Worm (Caenorhabditis elegans) whole organism, L4 larva: ENCODE results near the gene nono-1.

ENCODE experiments used
- D1046.2 ChIP-seq: fragments of 200-800 bp; sonication (Bioruptor generic); IDR thresholded peaks from 2 replicates; pipeline ENCODE4 v1.3.6; 2022; ENCODE audit warnings: missing genetic modification characterization, missing compliant biosample characterization
- Y105C5A.15 ChIP-seq: fragments of 200-800 bp; sonication (Bioruptor generic); IDR thresholded peaks from 2 replicates; pipeline ENCODE4 v1.3.6; 2022; ENCODE audit warnings: missing genetic modification characterization, missing compliant biosample characterization
- Y48G9A.11 ChIP-seq: fragments of 200-800 bp; sonication (Bioruptor generic); IDR thresholded peaks from 2 replicates; pipeline ENCODE4 v1.3.6; 2022; ENCODE audit warnings: missing genetic modification reagents, missing genetic modification characterization, missing compliant biosample characterization
- Y5F2A.4 ChIP-seq: fragments of 200-800 bp; sonication (Bioruptor generic); optimal IDR thresholded peaks from 2 replicates; lab custom pipeline; 2018; ENCODE audit warnings: mild to moderate bottlenecking, missing genetic modification characterization, missing compliant biosample characterization
- aly-2 ChIP-seq: sonication (generic microtip); optimal IDR thresholded peaks from 2 replicates; lab custom pipeline; 2018; ENCODE audit warnings: missing biosample characterization, missing genetic modification characterization
- arid-1 ChIP-seq: fragments of 200-800 bp; sonication (Bioruptor generic); conservative IDR thresholded peaks from 2 replicates; pipeline ENCODE4 v1.3.6; 2022; ENCODE audit warnings: missing genetic modification reagents, missing genetic modification characterization, missing compliant biosample characterization
- ceh-20 ChIP-seq: fragments of 200-800 bp; sonication (Bioruptor generic); IDR thresholded peaks from 2 replicates; pipeline ENCODE4 v1.3.6; 2022; ENCODE audit warnings: missing genetic modification reagents, missing genetic modification characterization, missing compliant biosample characterization
- ceh-28 ChIP-seq: fragments of 150-350 bp; optimal IDR thresholded peaks from 2 replicates; lab custom pipeline; 2014; ENCODE audit warnings: missing biosample characterization, missing genetic modification reagents, missing genetic modification characterization
- ceh-62 ChIP-seq: sonication (generic microtip); optimal IDR thresholded peaks from 2 replicates; lab custom pipeline; 2017; ENCODE audit warnings: missing biosample characterization, missing genetic modification characterization
- ceh-82 ChIP-seq: sonication (generic microtip); optimal IDR thresholded peaks from 2 replicates; lab custom pipeline; 2017; ENCODE audit warnings: missing biosample characterization, missing genetic modification characterization
- cey-2 ChIP-seq: sonication (generic microtip); optimal IDR thresholded peaks from 3 replicates; lab custom pipeline; 2017; ENCODE audit warnings: missing genetic modification characterization, mild to moderate bottlenecking, missing compliant biosample characterization, antibody characterized with exemption, borderline replicate concordance; ENCODE audit not compliant: insufficient read depth
- daf-19 ChIP-seq: fragments of 200-800 bp; sonication (Bioruptor generic); conservative IDR thresholded peaks from 2 replicates; pipeline ENCODE4 v1.3.6; 2022; ENCODE audit warnings: missing genetic modification characterization, missing compliant biosample characterization
- dmd-6 ChIP-seq: fragments of 200-800 bp; sonication (Bioruptor generic); IDR thresholded peaks from 2 replicates; pipeline ENCODE4 v1.3.6; 2022; ENCODE audit warnings: missing genetic modification reagents, missing genetic modification characterization, missing compliant biosample characterization
- dve-1 ChIP-seq: sonication (generic microtip); optimal IDR thresholded peaks from 2 replicates; lab custom pipeline; 2017; ENCODE audit warnings: antibody characterized with exemption, mild to moderate bottlenecking, missing genetic modification characterization, missing compliant biosample characterization; ENCODE audit not compliant: insufficient read depth
- egl-43 ChIP-seq: fragments of 200-800 bp; sonication (Bioruptor generic); IDR thresholded peaks from 2 replicates; pipeline ENCODE4 v1.3.6; 2022; ENCODE audit warnings: missing genetic modification reagents, missing genetic modification characterization, missing compliant biosample characterization
- fkh-10 ChIP-seq: fragments of 150-350 bp; optimal IDR thresholded peaks from 2 replicates; lab custom pipeline; 2014; ENCODE audit warnings: missing biosample characterization, missing genetic modification reagents, missing genetic modification characterization
- hlh-11 ChIP-seq: fragments of 200-800 bp; sonication (Bioruptor generic); optimal IDR thresholded peaks from 2 replicates; lab custom pipeline; 2018; ENCODE audit warnings: mild to moderate bottlenecking, missing genetic modification characterization, missing compliant biosample characterization
- hlh-30 ChIP-seq: sonication (generic microtip); optimal IDR thresholded peaks from 2 replicates; lab custom pipeline; 2017; ENCODE audit warnings: antibody characterized with exemption, mild to moderate bottlenecking, missing genetic modification characterization, missing compliant biosample characterization; ENCODE audit not compliant: insufficient read depth
- hmg-1.1 ChIP-seq: fragments of 200-800 bp; sonication (Bioruptor generic); IDR thresholded peaks from 2 replicates; pipeline ENCODE4 v1.3.6; 2022; ENCODE audit warnings: missing genetic modification reagents, missing genetic modification characterization, missing compliant biosample characterization
- lim-7 ChIP-seq: fragments of 200-800 bp; sonication (Bioruptor generic); IDR thresholded peaks from 2 replicates; pipeline ENCODE4 v1.3.6; 2022; ENCODE audit warnings: missing genetic modification characterization, missing compliant biosample characterization
- lin-1 ChIP-seq: fragments of 200-800 bp; sonication (Bioruptor generic); IDR thresholded peaks from 2 replicates; pipeline ENCODE4 v1.3.6; 2022; ENCODE audit warnings: missing genetic modification reagents, missing genetic modification characterization, missing compliant biosample characterization
- lin-38 ChIP-seq: fragments of 200-800 bp; sonication (Bioruptor generic); IDR thresholded peaks from 2 replicates; pipeline ENCODE4 v1.3.6; 2022; ENCODE audit warnings: missing genetic modification reagents, missing genetic modification characterization, missing compliant biosample characterization
- lin-39 ChIP-seq: fragments of 150-350 bp; optimal IDR thresholded peaks from 2 replicates; lab custom pipeline; 2014; ENCODE audit warnings: missing biosample characterization, missing genetic modification reagents, missing genetic modification characterization
- lsy-2 ChIP-seq, 2 experiments: fragments of 150-350 bp in 1 of 2; sonication (generic microtip) in 1 of 2; optimal IDR thresholded peaks; 2 replicates each; lab custom pipeline; 2014 to 2017; ENCODE audit warnings: missing biosample characterization in 2 of 2, missing genetic modification characterization in 2 of 2
- mdl-1 ChIP-seq, 2 experiments: fragments of 150-350 bp in 1 of 2; sonication (generic microtip) in 1 of 2; optimal IDR thresholded peaks; 2 replicates each; lab custom pipeline; 2014 to 2017; ENCODE audit warnings: missing biosample characterization in 2 of 2, missing genetic modification characterization in 2 of 2
- mdt-29 ChIP-seq: fragments of 200-800 bp; sonication (Bioruptor generic); IDR thresholded peaks from 2 replicates; pipeline ENCODE4 v1.3.6; 2022; ENCODE audit warnings: missing genetic modification reagents, missing genetic modification characterization, missing compliant biosample characterization
- mep-1 ChIP-seq: fragments of 150-350 bp; sonication (generic microtip); optimal IDR thresholded peaks from 3 replicates; lab custom pipeline; 2014; ENCODE audit warnings: missing biosample characterization, missing genetic modification characterization
- mxl-3 ChIP-seq: fragments of 200-800 bp; sonication (Bioruptor generic); optimal IDR thresholded peaks from 2 replicates; lab custom pipeline; 2018; ENCODE audit warnings: mild to moderate bottlenecking, missing genetic modification characterization, missing compliant biosample characterization
- nhr-11 ChIP-seq: fragments of 150-350 bp; optimal IDR thresholded peaks from 2 replicates; lab custom pipeline; 2014; ENCODE audit warnings: missing biosample characterization, missing genetic modification characterization
- nhr-111 ChIP-seq: fragments of 200-800 bp; sonication (Bioruptor generic); optimal IDR thresholded peaks from 2 replicates; lab custom pipeline; 2018; ENCODE audit warnings: mild to moderate bottlenecking, missing genetic modification characterization, missing compliant biosample characterization
- nhr-237 ChIP-seq: sonication (generic microtip); optimal IDR thresholded peaks from 2 replicates; lab custom pipeline; 2017; ENCODE audit warnings: missing biosample characterization, missing genetic modification characterization
- nhr-25 ChIP-seq: sonication (generic microtip); optimal IDR thresholded peaks from 2 replicates; lab custom pipeline; 2017; ENCODE audit warnings: missing genetic modification characterization, mild to moderate bottlenecking, missing compliant biosample characterization, antibody characterized with exemption, moderate library complexity, borderline replicate concordance; ENCODE audit not compliant: insufficient read depth
- nhr-28 ChIP-seq: fragments of 150-350 bp; optimal IDR thresholded peaks from 2 replicates; lab custom pipeline; 2014; ENCODE audit warnings: missing biosample characterization, missing genetic modification characterization
- nhr-41 ChIP-seq: fragments of 200-800 bp; sonication (Bioruptor generic); IDR thresholded peaks from 2 replicates; pipeline ENCODE4 v1.3.6; 2022; ENCODE audit warnings: missing genetic modification reagents, missing genetic modification characterization, missing compliant biosample characterization
- nhr-42 ChIP-seq: fragments of 200-800 bp; sonication (Bioruptor generic); IDR thresholded peaks from 2 replicates; pipeline ENCODE4 v1.3.6; 2022; ENCODE audit warnings: missing genetic modification characterization, missing compliant biosample characterization
- nhr-48 ChIP-seq: sonication (generic microtip); optimal IDR thresholded peaks from 2 replicates; lab custom pipeline; 2016; ENCODE audit warnings: mild to moderate bottlenecking, missing genetic modification characterization, missing compliant biosample characterization
- nhr-6 ChIP-seq: fragments of 150-350 bp; optimal IDR thresholded peaks from 2 replicates; lab custom pipeline; 2014; ENCODE audit warnings: missing biosample characterization, missing genetic modification characterization
- pha-4 ChIP-seq, 2 experiments: fragments of 150-350 bp in 1 of 2; fragments of 200-800 bp in 1 of 2; sonication (Bioruptor generic) in 1 of 2; IDR thresholded peaks in 1 of 2; optimal IDR thresholded peaks in 1 of 2; 2 replicates each; pipeline versions ENCODE4 v1.3.6 to Lab custom; 2014 to 2022; ENCODE audit warnings: missing genetic modification characterization in 2 of 2, missing genetic modification reagents in 2 of 2, missing biosample characterization in 1 of 2, missing compliant biosample characterization in 1 of 2
- pqm-1 ChIP-seq: sonication (generic microtip); optimal IDR thresholded peaks from 2 replicates; lab custom pipeline; 2017; ENCODE audit warnings: missing biosample characterization, missing genetic modification characterization
- skn-1 ChIP-seq: fragments of 150-350 bp; optimal IDR thresholded peaks from 2 replicates; lab custom pipeline; 2014; ENCODE audit warnings: missing biosample characterization, missing genetic modification characterization
- spr-1 ChIP-seq: sonication (generic microtip); optimal IDR thresholded peaks from 2 replicates; lab custom pipeline; 2016; ENCODE audit warnings: mild to moderate bottlenecking, missing genetic modification characterization, missing compliant biosample characterization
- spr-3 ChIP-seq: fragments of 200-800 bp; sonication (Bioruptor generic); optimal IDR thresholded peaks from 2 replicates; lab custom pipeline; 2018; ENCODE audit warnings: mild to moderate bottlenecking, missing genetic modification characterization, missing compliant biosample characterization
- tag-97 ChIP-seq: fragments of 200-800 bp; sonication (Bioruptor generic); IDR thresholded peaks from 2 replicates; pipeline ENCODE4 v1.3.6; 2022; ENCODE audit warnings: missing genetic modification characterization, missing compliant biosample characterization
- tra-1 ChIP-seq: fragments of 200-800 bp; sonication (Bioruptor generic); IDR thresholded peaks from 2 replicates; pipeline ENCODE4 v1.3.6; 2022; ENCODE audit warnings: missing genetic modification reagents, missing genetic modification characterization, missing compliant biosample characterization
- unc-39 ChIP-seq: sonication (generic microtip); optimal IDR thresholded peaks from 2 replicates; lab custom pipeline; 2017; ENCODE audit warnings: missing biosample characterization, missing genetic modification characterization
- unc-62 ChIP-seq, 3 experiments: fragments of 150-350 bp in 1 of 3; sonication (generic microtip); optimal IDR thresholded peaks in 2 of 3; peaks in 1 of 3; 1 replicate in 1 of 3; 2 replicates in 2 of 3; lab custom pipeline; 2014 to 2017; ENCODE audit warnings: missing biosample characterization in 3 of 3, missing genetic modification characterization in 3 of 3, missing genetic modification reagents in 3 of 3, missing genotype in 1 of 3
- zfp-3 ChIP-seq: fragments of 200-800 bp; sonication (Bioruptor generic); conservative IDR thresholded peaks from 2 replicates; pipeline ENCODE4 v1.3.6; 2022; ENCODE audit warnings: missing genetic modification reagents, missing genetic modification characterization, missing compliant biosample characterization

Gene nono-1

ce11 chrIII:5922236-5922635, 35.8 kb downstream of the nono-1 start (continued):
- no peak for TF ChIP-seq fkh-10
- no peak for TF ChIP-seq lin-38 (GFP tag; lab: Robert Waterston, UW)
- no peak for TF ChIP-seq mdt-29 (GFP tag; lab: Robert Waterston, UW)
- TF ChIP-seq nhr-41 (GFP tag; lab: Robert Waterston, UW), result no peak
- no peak for TF ChIP-seq nhr-237 (tag; lab: Kevin White, UChicago)
- TF ChIP-seq D1046.2 (GFP tag; lab: Robert Waterston, UW), result no peak
- TF ChIP-seq Y5F2A.4 (GFP tag; lab: Kevin White, UChicago), result no peak
- TF ChIP-seq daf-19 (GFP tag; lab: Robert Waterston, UW), result no peak

- TF ChIP-seq ceh-62 (tag; lab: Kevin White, UChicago) (no peak), cey-2 (tag; lab: Kevin White, UChicago) (peak; percentile 41), nhr-111 (GFP tag; lab: Kevin White, UChicago) (no peak), hmg-1.1 (GFP tag; lab: Robert Waterston, UW) (no peak), zfp-3 (GFP tag; lab: Robert Waterston, UW) (no peak), ceh-82 (tag; lab: Kevin White, UChicago) (no peak), unc-62 (GFP tag; optimal IDR thresholded peaks at IDR 0.05 in 1 of 2; lab: Kevin White, UChicago) (peak in 1 of 2 experiments; percentile 88), unc-62 (tag; optimal IDR thresholded peaks at IDR 0.05; lab: Kevin White, UChicago) (no peak), spr-1 (tag; lab: Kevin White, UChicago) (no peak), hlh-11 (tag; lab: Kevin White, UChicago) (peak; percentile 52), lin-1 (GFP tag; lab: Robert Waterston, UW) (no peak), nhr-11 (no peak), nhr-42 (no peak), dmd-6 (peak; percentile 50), aly-2 (no peak), nhr-25 (peak; percentile 3), nhr-237 (tag; lab: Kevin White, UChicago) (no peak), dve-1 (tag; lab: Kevin White, UChicago) (peak; percentile 34), tag-97 (GFP tag; lab: Robert Waterston, UW) (no peak), nhr-6 (tag; lab: Kevin White, UChicago) (no peak), mdt-29 (GFP tag; lab: Robert Waterston, UW) (no peak), ceh-28 (tag; lab: Kevin White, UChicago) (peak; percentile 15), Y48G9A.11 (GFP tag; lab: Robert Waterston, UW) (no peak), mxl-3 (GFP tag; lab: Kevin White, UChicago) (peak; percentile 70), unc-39 (tag; lab: Kevin White, UChicago) (no peak), tra-1 (GFP tag; lab: Robert Waterston, UW) (no peak), Y105C5A.15 (GFP tag; lab: Robert Waterston, UW) (no peak), lsy-2 (tag; optimal IDR thresholded peaks at IDR 0.05; lab: Kevin White, UChicago) (peak in 1 of 2 experiments; percentile 20), nhr-48 (tag; lab: Kevin White, UChicago) (peak; percentile 90), skn-1 (no peak), mdl-1 (tag; optimal IDR thresholded peaks at IDR 0.05; lab: Kevin White, UChicago) (peak in 1 of 2 experiments; percentile 36), arid-1 (no peak), pqm-1 (tag; lab: Kevin White, UChicago) (no peak), hlh-30 (peak; percentile 62), lim-7 (GFP tag; lab: Robert Waterston, UW) (no peak), ceh-20 (GFP tag; lab: Robert Waterston, UW) (no peak), pha-4 (GFP tag; IDR thresholded peaks at IDR 0.05; lab: Robert Waterston, UW) (no peak), pha-4 (tag; optimal IDR thresholded peaks at IDR 0.05; lab: Kevin White, UChicago) (no peak), lin-39 (tag; lab: Kevin White, UChicago) (no peak), spr-3 (GFP tag; lab: Kevin White, UChicago) (no peak), egl-43 (GFP tag; lab: Robert Waterston, UW) (no peak), nhr-28 (tag; lab: Kevin White, UChicago) (peak; percentile 52), mep-1 (tag; lab: Kevin White, UChicago) (peak; percentile 12)
Measured at ce11 chrIII:5921067-5921678, 36.9 kb downstream of the nono-1 start.
